Fruit fly (Drosophila melanogaster) whole organism, prepupa: ENCODE data around the gene Ugt303A1.

Experiments
- CG11762 ChIP-seq: fragments of 200-800 bp; sonication (Bioruptor generic); optimal IDR thresholded peaks from 3 replicates; lab custom pipeline; 2016; ENCODE audit warnings: missing biosample characterization, missing genetic modification characterization; ENCODE audit not compliant: insufficient read depth
- CG1621 ChIP-seq: fragments of 200-800 bp; sonication (Bioruptor generic); optimal IDR thresholded peaks from 3 replicates; lab custom pipeline; 2018; ENCODE audit warnings: missing biosample characterization, mild to moderate bottlenecking, missing genetic modification characterization
- CG16779 ChIP-seq: fragments of 200-800 bp; sonication (Bioruptor generic); optimal IDR thresholded peaks from 3 replicates; lab custom pipeline; 2017; ENCODE audit warnings: missing biosample characterization, mild to moderate bottlenecking, missing genetic modification characterization
- CG3032 ChIP-seq: fragments of 200-800 bp; optimal IDR thresholded peaks from 2 replicates; lab custom pipeline; 2019; ENCODE audit warnings: missing biosample characterization, mild to moderate bottlenecking, missing genetic modification characterization, moderate library complexity
- CG31627 ChIP-seq: fragments of 200-800 bp; sonication (Bioruptor generic); optimal IDR thresholded peaks from 3 replicates; lab custom pipeline; 2016; ENCODE audit warnings: missing biosample characterization, missing genetic modification characterization
- CG32006 ChIP-seq: fragments of 200-800 bp; sonication (Bioruptor generic); optimal IDR thresholded peaks from 3 replicates; lab custom pipeline; 2017; ENCODE audit warnings: missing biosample characterization, mild to moderate bottlenecking, missing genetic modification characterization
- CG3919 ChIP-seq: fragments of 200-800 bp; sonication (Bioruptor generic); optimal IDR thresholded peaks from 3 replicates; lab custom pipeline; 2016; ENCODE audit warnings: missing biosample characterization, missing genetic modification characterization
- CG4318 ChIP-seq: fragments of 200-800 bp; sonication (Bioruptor generic); optimal IDR thresholded peaks from 3 replicates; lab custom pipeline; 2017; ENCODE audit warnings: missing biosample characterization, mild to moderate bottlenecking, missing genetic modification characterization
- CG6163 ChIP-seq: fragments of 200-800 bp; sonication (Bioruptor generic); IDR thresholded peaks from 3 replicates; pipeline ENCODE4 v1.3.6; 2022; ENCODE audit warnings: missing biosample characterization, missing genetic modification characterization
- CG6792 ChIP-seq: fragments of 200-800 bp; sonication (Bioruptor generic); optimal IDR thresholded peaks from 3 replicates; lab custom pipeline; 2016; ENCODE audit warnings: missing biosample characterization, missing genetic modification characterization
- CG6808 ChIP-seq: fragments of 200-800 bp; sonication (Bioruptor generic); optimal IDR thresholded peaks from 3 replicates; lab custom pipeline; 2017; ENCODE audit warnings: missing biosample characterization, missing genetic modification characterization, mild to moderate bottlenecking, moderate library complexity, missing genetic modification reagents
- CG6854 ChIP-seq: fragments of 200-800 bp; sonication (Bioruptor generic); optimal IDR thresholded peaks from 2 replicates; lab custom pipeline; 2017; ENCODE audit warnings: missing biosample characterization, mild to moderate bottlenecking, missing genetic modification characterization
- CG7368 ChIP-seq: fragments of 200-800 bp; sonication (Bioruptor generic); optimal IDR thresholded peaks from 3 replicates; lab custom pipeline; 2016; ENCODE audit warnings: missing biosample characterization, missing genetic modification characterization
- CG8119 ChIP-seq: fragments of 200-800 bp; sonication (Bioruptor generic); IDR thresholded peaks from 3 replicates; pipeline ENCODE4 v1.3.6; 2022; ENCODE audit warnings: missing biosample characterization, missing genetic modification characterization
- CG8319 ChIP-seq: fragments of 200-800 bp; sonication (Bioruptor generic); optimal IDR thresholded peaks from 3 replicates; lab custom pipeline; 2016; ENCODE audit warnings: missing biosample characterization, missing genetic modification characterization
- CG9139 ChIP-seq: fragments of 200-800 bp; sonication (Bioruptor generic); optimal IDR thresholded peaks from 3 replicates; lab custom pipeline; 2017; ENCODE audit warnings: missing biosample characterization, mild to moderate bottlenecking, missing genetic modification characterization
- Eip93F ChIP-seq: fragments of 200-800 bp; sonication (Bioruptor generic); optimal IDR thresholded peaks from 2 replicates; lab custom pipeline; 2016; ENCODE audit warnings: missing biosample characterization, mild to moderate bottlenecking, missing genetic modification characterization
- Ets21C ChIP-seq: fragments of 200-800 bp; sonication (Bioruptor generic); optimal IDR thresholded peaks from 3 replicates; lab custom pipeline; 2016; ENCODE audit warnings: missing biosample characterization, missing genetic modification characterization
- Ets96B ChIP-seq: fragments of 200-800 bp; optimal IDR thresholded peaks from 2 replicates; lab custom pipeline; 2019; ENCODE audit warnings: missing biosample characterization, mild to moderate bottlenecking, missing genetic modification characterization, moderate library complexity
- Gug ChIP-seq: fragments of 200-800 bp; sonication (Bioruptor generic); IDR thresholded peaks from 2 replicates; pipeline ENCODE4 v1.3.6; 2022; ENCODE audit warnings: missing biosample characterization, missing genetic modification characterization
- Hr38 ChIP-seq: sonication (Bioruptor generic); optimal IDR thresholded peaks from 2 replicates; lab custom pipeline; 2016; ENCODE audit warnings: missing biosample characterization, missing genetic modification characterization
- Hr4 ChIP-seq: fragments of 200-800 bp; sonication (Bioruptor generic); optimal IDR thresholded peaks from 3 replicates; lab custom pipeline; 2016; ENCODE audit warnings: missing biosample characterization, missing genetic modification characterization
- Met ChIP-seq: fragments of 200-800 bp; sonication (Bioruptor generic); optimal IDR thresholded peaks from 3 replicates; lab custom pipeline; 2016; ENCODE audit warnings: missing biosample characterization, missing genetic modification characterization
- OdsH ChIP-seq: fragments of 200-800 bp; sonication (Bioruptor generic); optimal IDR thresholded peaks from 3 replicates; lab custom pipeline; 2016; ENCODE audit warnings: missing biosample characterization, missing genetic modification characterization
- Smox ChIP-seq: fragments of 200-800 bp; sonication (Bioruptor generic); optimal IDR thresholded peaks from 3 replicates; lab custom pipeline; 2016; ENCODE audit warnings: missing biosample characterization, missing genetic modification characterization
- Sox15 ChIP-seq: fragments of 200-800 bp; sonication (Bioruptor generic); optimal IDR thresholded peaks from 3 replicates; lab custom pipeline; 2016; ENCODE audit warnings: missing biosample characterization, missing genetic modification characterization
- achi ChIP-seq: fragments of 200-800 bp; sonication (Bioruptor generic); optimal IDR thresholded peaks from 3 replicates; lab custom pipeline; 2016; ENCODE audit warnings: missing biosample characterization, missing genetic modification characterization
- acj6 ChIP-seq: fragments of 200-800 bp; sonication (Bioruptor generic); optimal IDR thresholded peaks from 3 replicates; lab custom pipeline; 2016; ENCODE audit warnings: missing biosample characterization, missing genetic modification characterization
- cyc ChIP-seq: fragments of 200-800 bp; sonication (Bioruptor generic); optimal IDR thresholded peaks from 3 replicates; lab custom pipeline; 2016; ENCODE audit warnings: missing biosample characterization, missing genetic modification characterization
- dac ChIP-seq: fragments of 200-800 bp; sonication (Bioruptor generic); optimal IDR thresholded peaks from 2 replicates; lab custom pipeline; 2017; ENCODE audit warnings: missing biosample characterization, mild to moderate bottlenecking, missing genetic modification characterization
- eg ChIP-seq: fragments of 200-800 bp; sonication (Bioruptor generic); IDR thresholded peaks from 3 replicates; pipeline ENCODE4 v1.3.6; 2022; ENCODE audit warnings: missing biosample characterization, missing genetic modification characterization
- esn ChIP-seq: fragments of 200-800 bp; sonication (Bioruptor generic); optimal IDR thresholded peaks from 2 replicates; lab custom pipeline; 2016; ENCODE audit warnings: missing biosample characterization, mild to moderate bottlenecking, missing genetic modification characterization, moderate library complexity
- fd59A ChIP-seq: fragments of 200-800 bp; sonication (Bioruptor generic); optimal IDR thresholded peaks from 2 replicates; lab custom pipeline; 2017; ENCODE audit warnings: missing biosample characterization, mild to moderate bottlenecking, missing genetic modification characterization, missing genetic modification reagents
- fd85E ChIP-seq: fragments of 200-800 bp; sonication (Bioruptor generic); optimal IDR thresholded peaks from 3 replicates; lab custom pipeline; 2016; ENCODE audit warnings: missing biosample characterization, missing genetic modification characterization
- fkh ChIP-seq: fragments of 200-800 bp; sonication (Bioruptor generic); optimal IDR thresholded peaks from 3 replicates; lab custom pipeline; 2017; ENCODE audit warnings: missing biosample characterization, mild to moderate bottlenecking, missing genetic modification characterization, moderate library complexity
- lz ChIP-seq: fragments of 200-800 bp; sonication (Bioruptor generic); optimal IDR thresholded peaks from 3 replicates; lab custom pipeline; 2016; ENCODE audit warnings: missing biosample characterization, missing genetic modification characterization
- pdm3 ChIP-seq: fragments of 200-800 bp; sonication (Bioruptor generic); optimal IDR thresholded peaks from 3 replicates; lab custom pipeline; 2016; ENCODE audit warnings: missing biosample characterization, missing genetic modification characterization
- spab ChIP-seq: fragments of 200-800 bp; sonication (Bioruptor generic); optimal IDR thresholded peaks from 2 replicates; lab custom pipeline; 2017; ENCODE audit warnings: missing biosample characterization, mild to moderate bottlenecking, missing genetic modification characterization, missing genetic modification reagents
- svp ChIP-seq: fragments of 200-800 bp; sonication (Bioruptor generic); peaks from one replicate; lab custom pipeline; 2016; ENCODE audit warnings: missing biosample characterization, missing genetic modification characterization
- topi ChIP-seq: fragments of 200-800 bp; sonication (Bioruptor generic); optimal IDR thresholded peaks from 3 replicates; lab custom pipeline; 2016; ENCODE audit warnings: missing biosample characterization, missing genetic modification characterization
- vri ChIP-seq: fragments of 200-800 bp; sonication (Bioruptor generic); optimal IDR thresholded peaks from 3 replicates; lab custom pipeline; 2016; ENCODE audit warnings: missing biosample characterization, mild to moderate bottlenecking, missing genetic modification characterization

The Ugt303A1 gene

DNA sequence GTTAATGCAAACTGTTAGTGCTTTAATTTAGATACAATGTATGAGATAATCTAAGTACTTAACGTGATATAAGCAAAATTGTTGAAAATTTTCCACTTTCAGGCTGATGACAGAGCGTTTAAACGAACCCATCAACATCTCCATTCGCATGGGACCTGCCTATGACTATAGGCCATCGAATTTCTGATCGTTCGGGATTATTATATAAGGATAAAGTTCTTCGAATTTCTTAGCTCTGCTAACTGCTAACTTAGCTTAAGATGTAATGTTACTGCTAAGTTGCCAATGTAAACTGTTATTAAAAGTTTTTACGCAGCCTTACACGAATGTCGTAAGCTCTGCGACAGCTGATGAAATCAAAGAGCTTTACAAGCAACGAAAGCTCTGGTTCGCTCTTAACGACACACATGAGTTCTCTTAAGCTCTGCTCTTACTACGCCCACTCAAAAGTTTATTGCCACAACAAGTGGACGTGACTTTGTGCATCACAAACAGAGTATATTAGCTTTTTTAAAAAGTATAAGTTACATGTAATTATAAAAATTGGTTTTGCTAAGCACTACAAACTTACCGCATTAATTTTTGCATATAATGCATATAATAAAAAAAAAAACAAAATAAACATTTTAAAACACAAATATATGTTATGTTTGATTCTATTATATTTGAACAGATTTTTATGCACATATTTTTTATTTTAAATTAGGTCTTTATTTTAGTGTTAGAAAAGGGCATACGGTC is 21.5 kb downstream of the Ugt303A1 start (continued):
- TF ChIP-seq CG3919 (GFP tag; lab: Kevin White, UChicago) (peak; percentile 97), fd85E (GFP tag; lab: Kevin White, UChicago) (peak; percentile 79), esn (GFP tag; lab: Kevin White, UChicago) (peak; percentile 99), fd59A (GFP tag; lab: Kevin White, UChicago) (peak; percentile 97), Hr4 (GFP tag; lab: Kevin White, UChicago) (peak; percentile 98), lz (GFP tag; lab: Kevin White, UChicago) (peak; percentile 97), Ets21C (GFP tag; lab: Kevin White, UChicago) (peak; percentile 86), eg (GFP tag; lab: Robert Waterston, UW) (peak; percentile 98), CG32006 (GFP tag; lab: Kevin White, UChicago) (peak; percentile 100), dac (GFP tag; lab: Kevin White, UChicago) (peak; percentile 97), Hr38 (GFP tag; lab: Kevin White, UChicago) (no peak), CG4318 (peak; percentile 100), cyc (GFP tag; lab: Kevin White, UChicago) (peak; percentile 96), svp (GFP tag; lab: Kevin White, UChicago) (peak; percentile 99), Met (GFP tag; lab: Kevin White, UChicago) (peak; percentile 97), pdm3 (GFP tag; lab: Kevin White, UChicago) (peak; percentile 97), Ets96B (tag; lab: Kevin White, UChicago) (peak; percentile 92), CG6163 (GFP tag; lab: Robert Waterston, UW) (peak; percentile 97), Sox15 (GFP tag; lab: Kevin White, UChicago) (peak; percentile 95), CG11762 (peak; percentile 95), Smox (GFP tag; lab: Kevin White, UChicago) (peak; percentile 96), CG6808 (GFP tag; lab: Kevin White, UChicago) (peak; percentile 97), CG3032 (peak; percentile 95), CG7368 (GFP tag; lab: Kevin White, UChicago) (peak; percentile 93), vri (peak; percentile 80), acj6 (peak; percentile 97), CG6854 (GFP tag; lab: Kevin White, UChicago) (peak; percentile 98), achi (GFP tag; lab: Kevin White, UChicago) (peak; percentile 99), CG9139 (GFP tag; lab: Kevin White, UChicago) (peak; percentile 99), CG8119 (peak; percentile 100), topi (GFP tag; lab: Kevin White, UChicago) (peak; percentile 99), CG1621 (tag; lab: Kevin White, UChicago) (peak; percentile 89), OdsH (GFP tag; lab: Kevin White, UChicago) (peak; percentile 98)

DNA sequence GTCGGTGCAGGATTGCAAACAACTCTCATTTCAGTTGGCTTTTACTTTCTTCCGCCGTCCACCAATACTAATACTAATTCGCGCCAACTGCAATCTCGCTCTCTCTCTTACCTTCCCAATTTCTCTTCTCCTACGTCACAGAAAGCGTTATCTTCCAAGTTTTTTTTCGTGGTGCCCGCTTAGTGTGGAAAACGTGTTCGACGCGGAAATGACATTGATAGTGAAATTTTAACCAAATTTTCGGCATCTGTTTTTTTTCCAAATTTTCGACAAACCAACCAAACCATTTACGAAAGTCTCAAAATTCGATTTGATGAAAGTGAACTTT is 22.0 kb downstream of the Ugt303A1 start, which contains the start of gene cu:
Gene cu (plus strand): TSS at position 204 of the 328 bp plus-strand sequence.
- TF ChIP-seq CG9139 (GFP tag; lab: Kevin White, UChicago) (no peak), fkh (GFP tag; lab: Kevin White, UChicago) (no peak), Hr4 (GFP tag; lab: Kevin White, UChicago) (no peak), Gug (GFP tag; lab: Robert Waterston, UW) (no peak), CG16779 (tag; lab: Kevin White, UChicago) (no peak), Eip93F (GFP tag; lab: Kevin White, UChicago) (no peak), spab (GFP tag; lab: Kevin White, UChicago) (no peak), CG7368 (GFP tag; lab: Kevin White, UChicago) (no peak), CG8319 (GFP tag; lab: Kevin White, UChicago) (no peak), CG11762 (no peak), cyc (GFP tag; lab: Kevin White, UChicago) (no peak), CG31627 (GFP tag; lab: Kevin White, UChicago) (no peak), CG6792 (no peak)
- TF ChIP-seq, all 60 proteins: peak for 0
